Worm (Caenorhabditis elegans) whole organism, L3 larva: Measurements from ENCODE around the gene hmp-1.

ENCODE experiments used
- R02D3.7 ChIP-seq: fragments of 150-350 bp; optimal IDR thresholded peaks from 2 replicates; lab custom pipeline; 2014; ENCODE audit warnings: missing biosample characterization, missing genetic modification characterization
- ama-1 ChIP-seq: fragments of 150-350 bp; optimal IDR thresholded peaks from 2 replicates; lab custom pipeline; 2018
- ceh-28 ChIP-seq: fragments of 150-350 bp; optimal IDR thresholded peaks from 2 replicates; lab custom pipeline; 2014; ENCODE audit warnings: missing biosample characterization, missing genetic modification reagents, missing genetic modification characterization
- fos-1 ChIP-seq: fragments of 150-350 bp; optimal IDR thresholded peaks from 2 replicates; lab custom pipeline; 2014; ENCODE audit warnings: missing biosample characterization, missing genetic modification characterization

DNA sequence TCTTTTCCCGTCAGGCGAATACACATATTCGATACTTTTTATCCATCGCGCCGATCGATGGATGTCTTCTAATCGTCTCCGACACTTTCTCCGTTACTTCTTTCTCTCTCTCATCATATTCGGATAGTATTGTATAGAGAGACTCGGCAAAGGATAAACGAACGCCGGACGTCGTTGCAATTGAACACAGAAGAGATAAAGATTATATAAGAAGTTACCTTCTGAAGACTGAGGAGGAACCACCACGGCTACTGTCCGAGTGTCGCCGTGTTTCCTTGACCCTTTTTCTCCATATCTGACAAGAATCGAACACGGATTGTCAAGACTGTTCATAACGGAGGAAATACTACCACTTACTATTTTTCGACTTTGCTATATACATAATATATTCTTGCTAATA lies 53.5 kb downstream of the hmp-1 start, which contains the start of gene sma-1:
- TF ChIP-seq ceh-28 (no peak), R02D3.7 (tag; lab: Kevin White, UChicago) (no peak), fos-1 (no peak), ama-1 (lab: Kevin White, UChicago) (no peak)
